Worm (Caenorhabditis elegans) whole organism, L2 larva: ENCODE measurements around the gene Y22D7AL.4.

Experiments
- C34F6.9 ChIP-seq: fragments of 150-350 bp; optimal IDR thresholded peaks from 2 replicates; lab custom pipeline; 2014; ENCODE audit warnings: missing biosample characterization, missing genetic modification characterization
- F13H6.1 ChIP-seq: sonication (generic microtip); optimal IDR thresholded peaks from 2 replicates; lab custom pipeline; 2016; ENCODE audit warnings: missing genetic modification characterization, missing compliant biosample characterization
- Y55F3AM.14 ChIP-seq: fragments of 200-800 bp; sonication (Bioruptor generic); optimal IDR thresholded peaks from 2 replicates; lab custom pipeline; 2018; ENCODE audit warnings: mild to moderate bottlenecking, missing genetic modification characterization, missing compliant biosample characterization
- alr-1 ChIP-seq: fragments of 150-350 bp; optimal IDR thresholded peaks from 2 replicates; lab custom pipeline; 2014; ENCODE audit warnings: missing biosample characterization, missing genetic modification characterization
- aly-2 ChIP-seq: fragments of 150-350 bp; optimal IDR thresholded peaks from 2 replicates; lab custom pipeline; 2014; ENCODE audit warnings: missing biosample characterization, missing genetic modification characterization
- ama-1 ChIP-seq: fragments of 150-350 bp; optimal IDR thresholded peaks from 2 replicates; lab custom pipeline; 2018; ENCODE audit warnings: inconsistent platforms
- blmp-1 ChIP-seq: sonication (generic microtip); optimal IDR thresholded peaks from 2 replicates; lab custom pipeline; 2017; ENCODE audit warnings: missing genetic modification characterization, mild to moderate bottlenecking, missing compliant biosample characterization, antibody characterized with exemption, moderate library complexity; ENCODE audit not compliant: insufficient read depth
- ceh-82 ChIP-seq: fragments of 150-350 bp; optimal IDR thresholded peaks from 2 replicates; lab custom pipeline; 2014; ENCODE audit warnings: missing biosample characterization, missing genetic modification characterization
- crh-2 ChIP-seq: sonication (generic microtip); optimal IDR thresholded peaks from 2 replicates; lab custom pipeline; 2017; ENCODE audit warnings: missing biosample characterization, missing genetic modification characterization
- egl-27 ChIP-seq: sonication (generic microtip); optimal IDR thresholded peaks from 3 replicates; lab custom pipeline; 2017; ENCODE audit warnings: missing biosample characterization, missing genetic modification reagents, missing genetic modification characterization
- elt-1 ChIP-seq: fragments of 150-350 bp; optimal IDR thresholded peaks from 2 replicates; lab custom pipeline; 2014; ENCODE audit warnings: missing biosample characterization, missing genetic modification characterization
- fos-1 ChIP-seq: fragments of 150-350 bp; optimal IDR thresholded peaks from 2 replicates; lab custom pipeline; 2014; ENCODE audit warnings: missing biosample characterization, missing genetic modification characterization
- gmeb-1 ChIP-seq: fragments of 150-350 bp; optimal IDR thresholded peaks from 2 replicates; lab custom pipeline; 2014; ENCODE audit warnings: missing biosample characterization, missing genetic modification characterization
- lin-13 ChIP-seq: fragments of 150-350 bp; optimal IDR thresholded peaks from 2 replicates; lab custom pipeline; 2014; ENCODE audit warnings: missing biosample characterization, missing genetic modification reagents, missing genetic modification characterization
- lsy-2 ChIP-seq, 2 experiments: fragments of 150-350 bp in 1 of 2; sonication (generic microtip) in 1 of 2; optimal IDR thresholded peaks; 2 replicates each; lab custom pipeline; 2014 to 2017; ENCODE audit warnings: missing biosample characterization in 2 of 2, missing genetic modification characterization in 2 of 2
- mab-5 ChIP-seq: fragments of 150-350 bp; optimal IDR thresholded peaks from 2 replicates; lab custom pipeline; 2014; ENCODE audit warnings: missing biosample characterization, missing genetic modification characterization
- mbf-1 ChIP-seq: sonication (generic microtip); optimal IDR thresholded peaks from 2 replicates; lab custom pipeline; 2017; ENCODE audit warnings: missing biosample characterization, missing genetic modification characterization
- mdl-1 ChIP-seq, 2 experiments: fragments of 150-350 bp in 1 of 2; sonication (generic microtip) in 1 of 2; optimal IDR thresholded peaks; 2 replicates each; lab custom pipeline; 2017; ENCODE audit warnings: missing biosample characterization in 2 of 2, missing genetic modification characterization in 2 of 2
- nhr-10 ChIP-seq: sonication (generic microtip); optimal IDR thresholded peaks from 2 replicates; lab custom pipeline; 2017; ENCODE audit warnings: missing biosample characterization, missing genetic modification characterization
- nhr-12 ChIP-seq: fragments of 150-350 bp; optimal IDR thresholded peaks from 2 replicates; lab custom pipeline; 2014; ENCODE audit warnings: missing biosample characterization, missing genetic modification characterization
- nhr-129 ChIP-seq: fragments of 150-350 bp; optimal IDR thresholded peaks from 2 replicates; lab custom pipeline; 2014; ENCODE audit warnings: missing biosample characterization, missing genetic modification characterization
- nhr-21 ChIP-seq: fragments of 150-350 bp; optimal IDR thresholded peaks from 2 replicates; lab custom pipeline; 2014; ENCODE audit warnings: missing biosample characterization, missing genetic modification characterization
- nhr-237 ChIP-seq: fragments of 150-350 bp; optimal IDR thresholded peaks from 2 replicates; lab custom pipeline; 2014; ENCODE audit warnings: missing biosample characterization, missing genetic modification characterization
- nhr-25 ChIP-seq: fragments of 150-350 bp; sonication (generic microtip); optimal IDR thresholded peaks from 3 replicates; lab custom pipeline; 2014; ENCODE audit warnings: missing biosample characterization, missing genetic modification characterization
- nhr-6 ChIP-seq: fragments of 150-350 bp; optimal IDR thresholded peaks from 2 replicates; lab custom pipeline; 2014; ENCODE audit warnings: missing biosample characterization, missing genetic modification characterization
- peb-1 ChIP-seq: fragments of 150-350 bp; optimal IDR thresholded peaks from 2 replicates; lab custom pipeline; 2014; ENCODE audit warnings: missing biosample characterization, missing genetic modification characterization
- sem-4 ChIP-seq: fragments of 150-350 bp; optimal IDR thresholded peaks from 2 replicates; lab custom pipeline; 2014; ENCODE audit warnings: missing biosample characterization, missing genetic modification reagents, missing genetic modification characterization
- skn-1 ChIP-seq: sonication (generic microtip); optimal IDR thresholded peaks from 2 replicates; lab custom pipeline; 2017; ENCODE audit warnings: missing biosample characterization, missing genetic modification characterization
- sma-3 ChIP-seq: sonication (generic microtip); optimal IDR thresholded peaks from 2 replicates; lab custom pipeline; 2016; ENCODE audit warnings: missing genetic modification reagents, missing genetic modification characterization, missing compliant biosample characterization
- sma-9 ChIP-seq, 2 experiments: fragments of 150-350 bp in 1 of 2; sonication (generic microtip) in 1 of 2; optimal IDR thresholded peaks; 2 replicates each; lab custom pipeline; 2014 to 2016; ENCODE audit warnings: missing genetic modification characterization in 2 of 2, mild to moderate bottlenecking in 1 of 2, missing biosample characterization in 1 of 2, missing compliant biosample characterization in 1 of 2, missing genetic modification reagents in 1 of 2, moderate library complexity in 1 of 2
- unc-55 ChIP-seq: fragments of 150-350 bp; sonication (generic microtip); optimal IDR thresholded peaks from 3 replicates; lab custom pipeline; 2014; ENCODE audit warnings: missing biosample characterization, missing genetic modification reagents, missing genetic modification characterization
- ztf-1 ChIP-seq: fragments of 200-800 bp; sonication (Bioruptor generic); conservative IDR thresholded peaks from 2 replicates; pipeline ENCODE4 v1.3.6; 2022; ENCODE audit warnings: missing genetic modification characterization, missing compliant biosample characterization
- ztf-11 ChIP-seq: sonication (generic microtip); optimal IDR thresholded peaks from 2 replicates; lab custom pipeline; 2017; ENCODE audit warnings: missing biosample characterization, missing genetic modification characterization
- ztf-4 ChIP-seq: fragments of 150-350 bp; optimal IDR thresholded peaks from 2 replicates; lab custom pipeline; 2014; ENCODE audit warnings: missing biosample characterization, missing genetic modification characterization

The Y22D7AL.4 gene

DNA sequence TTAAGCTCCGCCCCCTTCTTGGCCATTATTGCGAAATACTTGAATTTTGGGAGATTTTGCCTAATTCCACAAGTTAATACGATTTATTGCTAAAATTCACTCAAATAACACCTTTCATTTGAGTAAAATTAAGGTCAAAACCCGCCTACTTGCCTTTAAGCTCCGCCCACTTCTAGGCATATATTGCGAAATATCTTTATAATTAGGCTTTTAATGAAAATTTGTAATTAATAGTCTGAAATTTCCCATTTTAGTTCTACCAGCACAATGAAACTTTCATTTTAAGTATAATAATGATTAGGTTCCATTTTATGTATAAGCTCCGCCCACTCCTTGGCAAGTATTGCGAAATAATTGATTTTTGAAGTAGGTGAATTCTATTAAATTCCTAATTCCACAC lies 48.3 kb downstream of the Y22D7AL.4 start:
- TF ChIP-seq mdl-1 (tag; optimal IDR thresholded peaks at IDR 0.05; lab: Kevin White, UChicago) = no peak
- TF ChIP-seq, all 48 proteins: peak for 0

DNA sequence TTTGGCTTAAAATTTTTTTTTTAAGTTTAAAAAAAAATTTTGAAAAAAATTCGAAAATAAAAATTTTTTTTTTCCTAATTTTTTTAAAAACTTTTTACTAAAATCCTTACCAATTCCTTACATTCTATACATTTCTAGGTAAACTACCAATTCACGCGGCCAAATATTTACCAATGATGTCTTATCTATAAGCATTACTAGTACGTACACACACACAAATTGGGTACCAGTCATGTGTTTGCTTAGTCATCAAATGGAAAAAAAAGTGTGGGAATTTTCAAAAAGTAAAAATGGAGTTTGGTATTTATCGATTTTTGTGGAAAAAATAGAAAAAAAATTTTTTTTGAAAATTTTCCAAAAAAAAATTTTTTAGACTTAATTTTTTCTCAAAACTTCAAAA lies 50.2 kb downstream of the Y22D7AL.4 start, which contains the start of gene Y22D7AR.6:
TSS of gene Y22D7AR.6 (minus strand) at position 134 of the 400 bp plus-strand sequence.
- TF ChIP-seq peb-1 (tag; lab: Kevin White, UChicago) = no peak
- TF ChIP-seq ztf-4 (tag; lab: Kevin White, UChicago) = no peak
- TF ChIP-seq nhr-12 = no peak
- TF ChIP-seq ceh-82 (tag; lab: Kevin White, UChicago) = no peak
- TF ChIP-seq ztf-11 (tag; lab: Kevin White, UChicago) = no peak
- no peak for TF ChIP-seq elt-1 (tag; lab: Kevin White, UChicago)
- TF ChIP-seq lin-13 = no peak
- TF ChIP-seq ztf-1 (GFP tag; lab: Robert Waterston, UW) = no peak

DNA sequence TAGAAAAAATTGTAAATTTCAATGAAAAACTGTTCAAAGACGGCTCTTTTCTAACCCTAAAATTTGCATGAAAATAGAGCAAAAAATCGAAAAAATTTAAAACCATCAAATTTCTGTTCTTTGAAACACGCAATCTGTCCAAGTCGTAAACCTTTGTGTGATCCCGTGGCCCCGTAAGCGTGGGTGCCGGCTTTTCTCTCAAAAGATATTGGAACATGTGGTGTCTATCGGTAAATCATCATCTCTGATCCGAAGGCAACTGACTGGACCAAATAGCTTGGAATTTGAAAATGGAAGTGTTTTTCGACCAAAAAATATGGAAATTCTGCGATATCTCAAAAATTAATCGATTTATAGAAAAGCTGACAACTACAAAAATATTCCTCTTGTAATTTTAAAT lies 52.2 kb downstream of the Y22D7AL.4 start:
- TF ChIP-seq nhr-25 (tag; lab: Kevin White, UChicago) (no peak), F13H6.1 (tag; lab: Kevin White, UChicago) (peak; percentile 9), skn-1 (tag; lab: Kevin White, UChicago) (no peak)

DNA sequence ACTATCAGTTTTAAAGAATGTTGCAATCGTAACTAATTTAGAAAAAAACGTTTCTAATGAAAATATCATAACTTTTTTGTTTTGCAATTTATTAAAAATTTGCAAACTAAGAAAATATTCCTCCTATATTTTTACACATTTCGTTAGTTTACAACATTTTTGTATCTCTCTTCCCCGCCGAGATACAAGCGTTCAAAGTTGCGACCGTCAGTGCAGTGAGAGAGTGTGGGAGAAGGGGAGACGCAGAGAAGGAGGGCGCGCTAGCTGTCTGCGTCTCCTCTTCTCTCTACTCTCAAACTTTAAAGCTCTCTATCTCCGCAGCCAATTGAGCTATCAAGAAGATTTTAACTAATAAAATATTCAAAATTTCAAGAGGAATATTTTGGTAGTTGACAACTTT lies 54.0 kb downstream of the Y22D7AL.4 start:
- TF ChIP-seq nhr-237 (tag; lab: Kevin White, UChicago) = no peak
- no peak for TF ChIP-seq nhr-10
- no peak for TF ChIP-seq elt-1 (tag; lab: Kevin White, UChicago)
- TF ChIP-seq ama-1 (lab: Kevin White, UChicago) = no peak
- no peak for TF ChIP-seq nhr-25 (tag; lab: Kevin White, UChicago)
- TF ChIP-seq nhr-12 = no peak
- no peak for TF ChIP-seq nhr-21 (tag; lab: Kevin White, UChicago)
- TF ChIP-seq C34F6.9 (tag; lab: Kevin White, UChicago) = no peak
- no peak for TF ChIP-seq alr-1 (tag; lab: Kevin White, UChicago)
- TF ChIP-seq Y55F3AM.14 (GFP tag; lab: Kevin White, UChicago) = no peak
- no peak for TF ChIP-seq unc-55

DNA sequence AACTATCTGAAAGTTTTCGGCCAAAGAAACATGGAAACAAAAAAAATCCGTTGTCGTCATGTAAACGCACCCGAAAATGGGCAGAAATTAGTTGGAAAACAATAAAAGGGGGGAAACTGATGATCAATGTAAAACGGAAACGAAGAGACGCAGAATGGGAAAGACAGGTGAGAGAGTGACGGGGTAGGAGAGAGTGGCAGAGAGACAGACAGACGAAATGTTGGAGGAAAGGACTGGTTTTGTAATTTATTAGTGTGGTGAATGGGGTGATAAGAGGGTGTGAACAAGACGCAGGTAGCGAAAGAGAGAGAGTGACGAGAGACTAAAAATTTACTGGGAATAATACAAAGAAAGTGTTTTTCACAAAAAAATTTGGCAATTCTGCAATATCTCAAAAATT lies 54.6 kb downstream of the Y22D7AL.4 start:
- TF ChIP-seq peb-1 (tag; lab: Kevin White, UChicago) (no peak), crh-2 (tag; lab: Kevin White, UChicago) (peak; percentile 88), C34F6.9 (tag; lab: Kevin White, UChicago) (peak; percentile 74), egl-27 (tag; lab: Kevin White, UChicago) (peak; percentile 85), Y55F3AM.14 (GFP tag; lab: Kevin White, UChicago) (peak; percentile 2), mab-5 (peak; percentile 74), ztf-1 (GFP tag; lab: Robert Waterston, UW) (no peak), nhr-6 (tag; lab: Kevin White, UChicago) (peak; percentile 82), sem-4 (tag; lab: Kevin White, UChicago) (peak; percentile 82), sma-9 (GFP tag; optimal IDR thresholded peaks at IDR 0.05; lab: Kevin White, UChicago) (peak; percentile 93), sma-9 (tag; optimal IDR thresholded peaks at IDR 0.05; lab: Kevin White, UChicago) (no peak), F13H6.1 (tag; lab: Kevin White, UChicago) (peak; percentile 84), nhr-237 (tag; lab: Kevin White, UChicago) (no peak), lin-13 (peak; percentile 64), nhr-129 (tag; lab: Kevin White, UChicago) (peak; percentile 76), aly-2 (tag; lab: Kevin White, UChicago) (no peak), fos-1 (tag; lab: Kevin White, UChicago) (peak; percentile 96), lsy-2 (tag; optimal IDR thresholded peaks at IDR 0.05; lab: Kevin White, UChicago) (peak; percentile 16 to 74), nhr-21 (tag; lab: Kevin White, UChicago) (peak; percentile 88), nhr-25 (tag; lab: Kevin White, UChicago) (peak; percentile 91), unc-55 (peak; percentile 65), ama-1 (lab: Kevin White, UChicago) (no peak), sma-3 (GFP tag; lab: Kevin White, UChicago) (peak; percentile 93), blmp-1 (peak; percentile 40), mbf-1 (tag; lab: Kevin White, UChicago) (no peak), gmeb-1 (tag; lab: Kevin White, UChicago) (peak; percentile 89), ceh-82 (tag; lab: Kevin White, UChicago) (no peak)
